Fruit fly (Drosophila melanogaster) whole organism, embryonic: ENCODE data around the gene CG2120.

Experiments
- Ada2b ChIP-seq: fragments of 200-800 bp; sonication (Bioruptor generic); IDR thresholded peaks from 2 replicates; pipeline ENCODE4 v1.3.6; 2022; ENCODE audit warnings: missing biosample characterization, missing genetic modification characterization
- Bdp1 ChIP-seq: fragments of 200-800 bp; sonication (Bioruptor generic); optimal IDR thresholded peaks from 3 replicates; lab custom pipeline; 2016; ENCODE audit warnings: missing biosample characterization, missing genetic modification characterization
- CG10431 ChIP-seq: fragments of 200-800 bp; sonication (Bioruptor generic); optimal IDR thresholded peaks from 3 replicates; lab custom pipeline; 2018; ENCODE audit warnings: missing biosample characterization, mild to moderate bottlenecking, missing genetic modification characterization
- CG10959 ChIP-seq: fragments of 200-800 bp; sonication (Bioruptor generic); IDR thresholded peaks from 2 replicates; pipeline ENCODE4 v1.3.6; 2022; ENCODE audit warnings: missing biosample characterization, missing genetic modification characterization
- CG11093 ChIP-seq: fragments of 200-800 bp; sonication (Bioruptor generic); IDR thresholded peaks from 3 replicates; pipeline ENCODE4 v1.3.6; 2022; ENCODE audit warnings: missing biosample characterization, missing genetic modification characterization
- CG11247 ChIP-seq: fragments of 200-800 bp; sonication (Bioruptor generic); IDR thresholded peaks from 2 replicates; pipeline ENCODE4 v1.3.6; 2022; ENCODE audit warnings: missing biosample characterization, missing genetic modification characterization
- CG12744 ChIP-seq: fragments of 200-800 bp; sonication (Bioruptor generic); optimal IDR thresholded peaks from 2 replicates; lab custom pipeline; 2016; ENCODE audit warnings: missing biosample characterization, missing genetic modification characterization
- CG12769 ChIP-seq: fragments of 200-800 bp; sonication (Bioruptor generic); optimal IDR thresholded peaks from 2 replicates; lab custom pipeline; 2019; ENCODE audit warnings: missing biosample characterization, mild to moderate bottlenecking, missing genetic modification characterization, moderate library complexity
- CG15011 ChIP-seq: fragments of 200-800 bp; sonication (Bioruptor generic); optimal IDR thresholded peaks from 3 replicates; lab custom pipeline; 2018; ENCODE audit warnings: missing biosample characterization, mild to moderate bottlenecking, missing genetic modification characterization
- CG1529 ChIP-seq: fragments of 200-800 bp; sonication (Bioruptor generic); optimal IDR thresholded peaks from 3 replicates; lab custom pipeline; 2018; ENCODE audit warnings: missing biosample characterization, missing genetic modification characterization
- CG18599 ChIP-seq: fragments of 200-800 bp; sonication (Bioruptor generic); optimal IDR thresholded peaks from 3 replicates; lab custom pipeline; 2017; ENCODE audit warnings: missing biosample characterization, missing genetic modification characterization, mild to moderate bottlenecking, moderate library complexity, missing genetic modification reagents
- CG18764 ChIP-seq: fragments of 200-800 bp; sonication (Bioruptor generic); optimal IDR thresholded peaks from 3 replicates; lab custom pipeline; 2016; ENCODE audit warnings: missing biosample characterization, missing genetic modification characterization
- CG2889 ChIP-seq: fragments of 200-800 bp; sonication (Bioruptor generic); IDR thresholded peaks from 3 replicates; pipeline ENCODE4 v1.3.6; 2022; ENCODE audit warnings: missing biosample characterization, missing genetic modification characterization
- CG30431 ChIP-seq: fragments of 200-800 bp; sonication (Bioruptor generic); optimal IDR thresholded peaks from 2 replicates; lab custom pipeline; 2017; ENCODE audit warnings: missing biosample characterization, missing genetic modification characterization
- CG31441 ChIP-seq: fragments of 200-800 bp; sonication (Bioruptor generic); IDR thresholded peaks from 2 replicates; pipeline ENCODE4 v1.3.6; 2022; ENCODE audit warnings: missing biosample characterization, missing genetic modification characterization
- CG3163 ChIP-seq: fragments of 200-800 bp; sonication (Bioruptor generic); optimal IDR thresholded peaks from 3 replicates; lab custom pipeline; 2016; ENCODE audit warnings: missing biosample characterization, missing genetic modification characterization
- CG43689 ChIP-seq: fragments of 200-800 bp; sonication (Bioruptor generic); IDR thresholded peaks from 2 replicates; pipeline ENCODE4 v1.3.6; 2022; ENCODE audit warnings: missing biosample characterization, missing genetic modification characterization
- CG4617 ChIP-seq: fragments of 200-800 bp; sonication (Bioruptor generic); optimal IDR thresholded peaks from 3 replicates; lab custom pipeline; 2016; ENCODE audit warnings: missing biosample characterization, missing genetic modification characterization, borderline replicate concordance
- CG5245 ChIP-seq: fragments of 200-800 bp; sonication (Bioruptor generic); optimal IDR thresholded peaks from 3 replicates; lab custom pipeline; 2016; ENCODE audit warnings: missing biosample characterization, missing genetic modification characterization
- CG6813 ChIP-seq: fragments of 200-800 bp; sonication (Bioruptor generic); optimal IDR thresholded peaks from 2 replicates; lab custom pipeline; 2017; ENCODE audit warnings: missing biosample characterization, missing genetic modification characterization, mild to moderate bottlenecking, moderate library complexity, missing genetic modification reagents
- CG7271 ChIP-seq: fragments of 200-800 bp; sonication (Bioruptor generic); optimal IDR thresholded peaks from 2 replicates; lab custom pipeline; 2018; ENCODE audit warnings: missing biosample characterization, mild to moderate bottlenecking, missing genetic modification characterization, moderate library complexity
- CG8281 ChIP-seq: fragments of 200-800 bp; sonication (Bioruptor generic); optimal IDR thresholded peaks from 2 replicates; lab custom pipeline; 2018; ENCODE audit warnings: missing biosample characterization, mild to moderate bottlenecking, missing genetic modification characterization, moderate library complexity
- CG9797 ChIP-seq: fragments of 200-800 bp; sonication (Bioruptor generic); optimal IDR thresholded peaks from 3 replicates; lab custom pipeline; 2018; ENCODE audit warnings: missing biosample characterization, mild to moderate bottlenecking, missing genetic modification characterization
- HLHmδ ChIP-seq: fragments of 200-800 bp; sonication (Bioruptor generic); optimal IDR thresholded peaks from 2 replicates; lab custom pipeline; 2018; ENCODE audit warnings: missing biosample characterization, mild to moderate bottlenecking, missing genetic modification characterization, moderate library complexity
- Nf-YB ChIP-seq: fragments of 200-800 bp; sonication (Bioruptor generic); optimal IDR thresholded peaks from 3 replicates; lab custom pipeline; 2019; ENCODE audit warnings: missing biosample characterization, mild to moderate bottlenecking, missing genetic modification characterization, moderate library complexity
- NfI ChIP-seq: fragments of 200-800 bp; sonication (Bioruptor generic); optimal IDR thresholded peaks from 3 replicates; lab custom pipeline; 2018; ENCODE audit warnings: missing biosample characterization, mild to moderate bottlenecking, missing genetic modification characterization, moderate library complexity
- Oli ChIP-seq: fragments of 200-800 bp; sonication (Bioruptor generic); optimal IDR thresholded peaks from 2 replicates; lab custom pipeline; 2018; ENCODE audit warnings: missing biosample characterization, mild to moderate bottlenecking, missing genetic modification characterization, moderate library complexity
- Sox102F ChIP-seq: fragments of 200-800 bp; sonication (Bioruptor generic); optimal IDR thresholded peaks from 2 replicates; lab custom pipeline; 2018; ENCODE audit warnings: missing biosample characterization, mild to moderate bottlenecking, missing genetic modification characterization, moderate library complexity
- Sry-δ ChIP-seq: fragments of 200-800 bp; sonication (Bioruptor generic); optimal IDR thresholded peaks from 2 replicates; lab custom pipeline; 2016; ENCODE audit warnings: missing biosample characterization, missing genetic modification characterization
- TFAM ChIP-seq: fragments of 200-800 bp; sonication (Bioruptor generic); optimal IDR thresholded peaks from 2 replicates; lab custom pipeline; 2017; ENCODE audit warnings: missing biosample characterization, missing genetic modification characterization, inconsistent platforms
- bab2 ChIP-seq: fragments of 200-800 bp; sonication (Bioruptor generic); optimal IDR thresholded peaks from 2 replicates; lab custom pipeline; 2016; ENCODE audit warnings: missing biosample characterization, missing genetic modification characterization
- bigmax ChIP-seq: fragments of 200-800 bp; sonication (Bioruptor generic); optimal IDR thresholded peaks from 2 replicates; lab custom pipeline; 2018; ENCODE audit warnings: missing biosample characterization, mild to moderate bottlenecking, missing genetic modification characterization
- cato ChIP-seq: fragments of 200-800 bp; sonication (Bioruptor generic); optimal IDR thresholded peaks from 2 replicates; lab custom pipeline; 2016; ENCODE audit warnings: missing biosample characterization, missing genetic modification characterization, borderline replicate concordance
- crc ChIP-seq: fragments of 200-800 bp; sonication (Bioruptor generic); optimal IDR thresholded peaks from 2 replicates; lab custom pipeline; 2016; ENCODE audit warnings: missing biosample characterization, missing genetic modification characterization
- crol ChIP-seq: fragments of 200-800 bp; sonication (Bioruptor generic); IDR thresholded peaks from 2 replicates; pipeline ENCODE4 v1.3.6; 2022; ENCODE audit warnings: missing biosample characterization, missing genetic modification characterization
- exex ChIP-seq: fragments of 200-800 bp; sonication (Bioruptor generic); optimal IDR thresholded peaks from 4 replicates; lab custom pipeline; 2018; ENCODE audit warnings: missing biosample characterization, mild to moderate bottlenecking, missing genetic modification characterization, moderate library complexity
- gcm2 ChIP-seq: fragments of 200-800 bp; sonication (Bioruptor generic); optimal IDR thresholded peaks from 2 replicates; lab custom pipeline; 2016; ENCODE audit warnings: missing biosample characterization, missing genetic modification characterization
- gsb ChIP-seq: fragments of 200-800 bp; sonication (Bioruptor generic); IDR thresholded peaks from 2 replicates; pipeline ENCODE4 v1.3.6; 2022; ENCODE audit warnings: missing biosample characterization, missing genetic modification characterization
- hkb ChIP-seq, 2 experiments: fragments of 200-800 bp in 1 of 2; fragments of >200 bp in 1 of 2; sonication (Bioruptor generic) in 1 of 2; IDR thresholded peaks in 1 of 2; optimal IDR thresholded peaks in 1 of 2; 2 replicates each; pipeline versions ENCODE4 v1.3.6 to Lab custom; 2017 to 2022; ENCODE audit warnings: missing biosample characterization in 1 of 2, missing genetic modification characterization in 1 of 2
- lola ChIP-seq, 3 experiments: fragments of >200 bp in 2 of 3; fragments of 200-800 bp in 1 of 3; sonication (Bioruptor generic) in 1 of 3; optimal IDR thresholded peaks; 2 replicates each; lab custom pipeline; 2017 to 2019; ENCODE audit warnings: missing biosample characterization in 3 of 3, missing genetic modification characterization in 3 of 3, mild to moderate bottlenecking in 1 of 3, moderate library complexity in 1 of 3
- mirr ChIP-seq: fragments of 200-800 bp; sonication (Bioruptor generic); optimal IDR thresholded peaks from 3 replicates; lab custom pipeline; 2018; ENCODE audit warnings: missing biosample characterization, mild to moderate bottlenecking, missing genetic modification characterization
- rib ChIP-seq: fragments of 200-800 bp; sonication (Bioruptor generic); IDR thresholded peaks from 2 replicates; pipeline ENCODE4 v1.3.6; 2022; ENCODE audit warnings: missing biosample characterization, missing genetic modification characterization
- scrt ChIP-seq: fragments of 200-800 bp; sonication (Bioruptor generic); optimal IDR thresholded peaks from 2 replicates; lab custom pipeline; 2018; ENCODE audit warnings: missing biosample characterization, mild to moderate bottlenecking, missing genetic modification characterization, moderate library complexity
- slbo ChIP-seq: fragments of 200-800 bp; sonication (Bioruptor generic); IDR thresholded peaks from 2 replicates; pipeline ENCODE4 v1.3.6; 2022; ENCODE audit warnings: missing biosample characterization, missing genetic modification characterization
- ssp ChIP-seq: fragments of 200-800 bp; sonication (Bioruptor generic); IDR thresholded peaks from 2 replicates; pipeline ENCODE4 v1.3.6; 2022; ENCODE audit warnings: missing biosample characterization, missing genetic modification characterization
- tap ChIP-seq: fragments of 200-800 bp; optimal IDR thresholded peaks from 3 replicates; lab custom pipeline; 2019; ENCODE audit warnings: missing biosample characterization, mild to moderate bottlenecking, missing genetic modification characterization, moderate library complexity
- ttk ChIP-seq: fragments of 200-800 bp; sonication (Bioruptor generic); IDR thresholded peaks from 2 replicates; pipeline ENCODE4 v2.1.2; 2022; ENCODE audit warnings: missing biosample characterization, missing genetic modification characterization
- zfh1 ChIP-seq: fragments of 200-800 bp; sonication (Bioruptor generic); IDR thresholded peaks from 3 replicates; pipeline ENCODE4 v1.3.6; 2022; ENCODE audit warnings: missing biosample characterization, missing genetic modification characterization

The CG2120 gene

DNA sequence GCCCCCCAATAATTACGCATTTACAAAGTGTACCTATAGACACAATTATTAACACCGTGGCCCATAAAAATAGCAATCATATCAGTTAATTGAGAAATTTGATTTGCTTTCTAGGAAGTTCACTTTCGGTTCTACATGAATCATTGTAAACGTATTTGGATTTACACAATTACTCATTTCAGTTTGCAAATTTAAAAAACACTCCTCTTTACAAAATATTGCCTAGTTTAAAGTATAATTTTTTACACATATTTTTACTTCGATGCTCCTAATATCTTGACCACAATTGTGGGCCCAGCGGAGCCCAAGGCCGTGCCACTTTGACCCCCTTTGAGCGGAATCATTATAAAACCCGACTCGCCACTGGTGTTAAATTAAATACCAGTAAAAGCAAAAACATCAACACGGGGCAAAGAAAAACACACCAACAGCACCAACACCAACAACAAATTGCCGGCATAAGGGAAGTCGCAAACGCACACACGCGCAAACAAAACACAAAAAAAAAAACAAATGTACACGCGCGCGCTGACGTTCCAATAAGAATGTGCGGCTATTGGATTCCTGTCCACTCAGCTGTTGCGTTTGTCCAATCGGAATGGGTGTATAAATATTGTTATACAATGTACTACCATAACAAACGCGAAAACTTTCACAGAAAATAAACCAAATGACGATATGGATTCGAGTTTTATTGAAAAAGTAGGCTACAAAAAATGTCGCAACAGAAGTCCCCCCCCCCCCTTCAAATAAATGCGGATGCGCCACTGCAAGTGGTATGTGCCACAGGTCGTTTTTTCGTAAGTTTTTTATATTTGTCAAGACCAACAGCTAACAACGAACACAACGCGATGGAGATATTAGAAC is 20.9 kb upstream of the CG2120 start (continued):
- TF ChIP-seq CG2889 (GFP tag; lab: Robert Waterston, UW), result peak; percentile 36; the same call in 1 of the 3 replicates
- TF ChIP-seq Sry-δ (GFP tag; lab: Kevin White, UChicago), result peak; percentile 3
- TF ChIP-seq ssp (GFP tag; lab: Robert Waterston, UW), result no peak
- TF ChIP-seq rib, result no peak
- TF ChIP-seq CG3163 (GFP tag; lab: Kevin White, UChicago), result peak; percentile 20
- peak; percentile 67 for TF ChIP-seq tap (tag; lab: Kevin White, UChicago)
- TF ChIP-seq exex (tag; lab: Kevin White, UChicago), result peak; percentile 24
- TF ChIP-seq CG15011, result peak; percentile 62
- peak; percentile 57 for TF ChIP-seq CG12744 (GFP tag; lab: Kevin White, UChicago)
- TF ChIP-seq hkb (optimal IDR thresholded peaks at IDR 0.05; lab: Kevin White, UChicago), result no peak
- peak; percentile 62; the same call in 1 of the 2 replicates for TF ChIP-seq hkb (GFP tag; IDR thresholded peaks at IDR 0.05; lab: Robert Waterston, UW)
- TF ChIP-seq crol, result peak; percentile 68
- TF ChIP-seq lola (GFP tag; optimal IDR thresholded peaks at IDR 0.05; lab: Kevin White, UChicago), result peak in 1 of 3 experiments; percentile 18
- no peak for TF ChIP-seq ttk (GFP tag; lab: Robert Waterston, UW)
- no peak for TF ChIP-seq CG9797
- TF ChIP-seq bab2 (GFP tag; lab: Kevin White, UChicago), result peak; percentile 39
- TF ChIP-seq CG30431 (GFP tag; lab: Kevin White, UChicago), result no peak
- 0 out of 2 replicates have a peak, but pooled peaks have one; percentile 33 for TF ChIP-seq gsb (GFP tag; lab: Robert Waterston, UW)
- TF ChIP-seq bigmax (GFP tag; lab: Kevin White, UChicago), result no peak
- no peak for TF ChIP-seq TFAM (GFP tag; lab: Kevin White, UChicago)
- peak; percentile 50; the same call in 1 of the 3 replicates for TF ChIP-seq zfh1
- TF ChIP-seq CG5245, result no peak
- peak; percentile 64 for TF ChIP-seq Sox102F (GFP tag; lab: Kevin White, UChicago)
- TF ChIP-seq Nf-YB (GFP tag; lab: Kevin White, UChicago), result no peak
- no peak for TF ChIP-seq CG8281
- TF ChIP-seq CG11093, result no peak
- no peak for TF ChIP-seq CG4617 (GFP tag; lab: Kevin White, UChicago)
- TF ChIP-seq Ada2b, result peak; percentile 52
- no peak for TF ChIP-seq CG18764 (GFP tag; lab: Kevin White, UChicago)
- TF ChIP-seq crc (GFP tag; lab: Kevin White, UChicago), result no peak
- TF ChIP-seq CG10959, result no peak
- TF ChIP-seq CG18599, result peak; percentile 84
- TF ChIP-seq CG11247 (GFP tag; lab: Robert Waterston, UW), result 0 out of 2 replicates have a peak, but pooled peaks have one; percentile 32
- TF ChIP-seq gcm2, result no peak
- peak; percentile 28 for TF ChIP-seq Bdp1 (GFP tag; lab: Kevin White, UChicago)
- no peak for TF ChIP-seq HLHmδ
- peak; percentile 71 for TF ChIP-seq Oli (tag; lab: Kevin White, UChicago)
- no peak for TF ChIP-seq cato
- peak; percentile 48 for TF ChIP-seq CG6813 (GFP tag; lab: Kevin White, UChicago)
- TF ChIP-seq slbo (GFP tag; lab: Robert Waterston, UW), result peak; percentile 78
- peak; percentile 62 for TF ChIP-seq CG31441
- peak; percentile 29 for TF ChIP-seq mirr (GFP tag; lab: Kevin White, UChicago)
- no peak for TF ChIP-seq CG10431 (GFP tag; lab: Kevin White, UChicago)
- TF ChIP-seq scrt (GFP tag; lab: Kevin White, UChicago), result peak; percentile 11
- no peak for TF ChIP-seq CG1529 (GFP tag; lab: Kevin White, UChicago)
- TF ChIP-seq CG7271 (tag; lab: Kevin White, UChicago), result no peak
- TF ChIP-seq NfI (GFP tag; lab: Kevin White, UChicago), result peak; percentile 78
- TF ChIP-seq CG43689, result no peak
- TF ChIP-seq CG12769 (tag; lab: Kevin White, UChicago), result peak; percentile 34
